Worm (Caenorhabditis elegans): ENCODE measurements around the gene F58F12.3.

The F58F12.3 gene

ce11 chrII:6346551-6347079 is 44.5 kb downstream of the F58F12.3 start (continued):
- TF ChIP-seq grh-1 (GFP tag; IDR thresholded peaks at IDR 0.05) (0 out of 2 replicates have a peak, but pooled peaks have one; percentile 13), sup-37 (GFP tag; optimal IDR thresholded peaks at IDR 0.05) (no peak), lir-3 (tag; optimal IDR thresholded peaks at IDR 0.05; ENCODE audit: poor library complexity) (peak; percentile 48), unc-30 (tag; optimal IDR thresholded peaks at IDR 0.05) (no peak), ets-5 (GFP tag; IDR thresholded peaks at IDR 0.05) (no peak), C34B4.2 (tag; optimal IDR thresholded peaks at IDR 0.05) (no peak), nhr-76 (tag; optimal IDR thresholded peaks at IDR 0.05) (no peak), fkh-8 (tag; optimal IDR thresholded peaks at IDR 0.05) (peak; percentile 71), aly-2 (tag; optimal IDR thresholded peaks at IDR 0.05) (no peak), pax-3 (tag; optimal IDR thresholded peaks at IDR 0.05) (peak; percentile 68), hlh-17 (GFP tag; optimal IDR thresholded peaks at IDR 0.05; ENCODE audit: borderline replicate concordance) (no peak), unc-86 (tag; optimal IDR thresholded peaks at IDR 0.05) (no peak), mab-9 (GFP tag; IDR thresholded peaks at IDR 0.05) (no peak), nhr-237 (tag; optimal IDR thresholded peaks at IDR 0.05) (no peak), C16A3.4 (tag; optimal IDR thresholded peaks at IDR 0.05) (peak; percentile 68), vab-15 (tag; optimal IDR thresholded peaks at IDR 0.05) (no peak), jun-1 (tag; optimal IDR thresholded peaks at IDR 0.05) (no peak), tbx-2 (tag; optimal IDR thresholded peaks at IDR 0.05) (no peak), mdl-1 (tag; optimal IDR thresholded peaks at IDR 0.05) (peak in 1 of 2 experiments; percentile 5), nhr-84 (tag; optimal IDR thresholded peaks at IDR 0.05) (no peak), dsc-1 (tag; optimal IDR thresholded peaks at IDR 0.05) (no peak), skn-1 (tag; optimal IDR thresholded peaks at IDR 0.05) (peak; percentile 57), unc-98 (GFP tag; IDR thresholded peaks at IDR 0.05) (0 out of 2 replicates have a peak, but pooled peaks have one; percentile 6), mep-1 (tag; optimal IDR thresholded peaks at IDR 0.05) (peak; percentile 63), nhr-47 (tag; optimal IDR thresholded peaks at IDR 0.05) (peak; percentile 61), sptf-1 (tag; optimal IDR thresholded peaks at IDR 0.05) (no peak), ztf-11 (tag; optimal IDR thresholded peaks at IDR 0.05) (no peak), nhr-28 (tag; optimal IDR thresholded peaks at IDR 0.05) (no peak), fos-1 (tag; optimal IDR thresholded peaks at IDR 0.05) (peak; percentile 73), ceh-90 (tag; optimal IDR thresholded peaks at IDR 0.05) (no peak), swsn-7 (tag; optimal IDR thresholded peaks at IDR 0.05) (peak; percentile 33), hpl-2 (GFP tag; optimal IDR thresholded peaks at IDR 0.05) (peak; percentile 80), lin-14 (GFP tag; optimal IDR thresholded peaks at IDR 0.05) (peak; percentile 49), nhr-12 (tag; optimal IDR thresholded peaks at IDR 0.05) (no peak), irx-1 (tag; optimal IDR thresholded peaks at IDR 0.05) (no peak), lin-39 (tag; optimal IDR thresholded peaks at IDR 0.05) (no peak), ces-1 (GFP tag; optimal IDR thresholded peaks at IDR 0.05) (no peak), Y116A8C.19 (tag; optimal IDR thresholded peaks at IDR 0.05; ENCODE audit: borderline replicate concordance) (no peak), nhr-77 (tag; optimal IDR thresholded peaks at IDR 0.05) (no peak), nhr-20 (tag; optimal IDR thresholded peaks at IDR 0.05) (peak; percentile 56), mef-2 (tag; optimal IDR thresholded peaks at IDR 0.05) (no peak), ceh-8 (GFP tag; optimal IDR thresholded peaks at IDR 0.05) (no peak), rnt-1 (tag; optimal IDR thresholded peaks at IDR 0.05) (no peak), lsy-2 (tag; optimal IDR thresholded peaks at IDR 0.05) (peak; percentile 53 to 63), elt-2 (tag; optimal IDR thresholded peaks at IDR 0.05) (peak; percentile 64), ceh-88 (GFP tag; IDR thresholded peaks at IDR 0.05) (peak; percentile 32; the same call in 1 of the 2 replicates), pqm-1 (tag; optimal IDR thresholded peaks at IDR 0.05) (no peak), snu-23 (GFP tag; optimal IDR thresholded peaks at IDR 0.05) (peak; percentile 70), nhr-11 (tag; optimal IDR thresholded peaks at IDR 0.05) (no peak), hlh-4 (tag; optimal IDR thresholded peaks at IDR 0.05) (no peak), snpc-4 (tag; optimal IDR thresholded peaks at IDR 0.05) (peak; percentile 4), ztf-4 (tag; optimal IDR thresholded peaks at IDR 0.05) (peak; percentile 86), egl-27 (tag; optimal IDR thresholded peaks at IDR 0.05) (no peak)
